Worm (Caenorhabditis elegans) whole organism, L4 larva: ENCODE measurements around the gene col-83.

Experiments
- D1046.2 ChIP-seq: fragments of 200-800 bp; sonication (Bioruptor generic); IDR thresholded peaks from 2 replicates; pipeline ENCODE4 v1.3.6; 2022; ENCODE audit warnings: missing genetic modification characterization, missing compliant biosample characterization
- ama-1 ChIP-seq: fragments of 150-350 bp; optimal IDR thresholded peaks from 2 replicates; lab custom pipeline; 2014; ENCODE audit warnings: inconsistent platforms, mixed read lengths
- ceh-82 ChIP-seq: sonication (generic microtip); optimal IDR thresholded peaks from 2 replicates; lab custom pipeline; 2017; ENCODE audit warnings: missing biosample characterization, missing genetic modification characterization
- hmg-1.1 ChIP-seq: fragments of 200-800 bp; sonication (Bioruptor generic); IDR thresholded peaks from 2 replicates; pipeline ENCODE4 v1.3.6; 2022; ENCODE audit warnings: missing genetic modification reagents, missing genetic modification characterization, missing compliant biosample characterization
- jun-1 ChIP-seq: fragments of 150-350 bp; optimal IDR thresholded peaks from 2 replicates; lab custom pipeline; 2014; ENCODE audit warnings: missing biosample characterization, missing genetic modification reagents, missing genetic modification characterization
- lin-13 ChIP-seq: fragments of 150-350 bp; optimal IDR thresholded peaks from 2 replicates; lab custom pipeline; 2014; ENCODE audit warnings: missing biosample characterization, missing genetic modification reagents, missing genetic modification characterization
- lsy-2 ChIP-seq, 2 experiments: fragments of 150-350 bp in 1 of 2; sonication (generic microtip) in 1 of 2; optimal IDR thresholded peaks; 2 replicates each; lab custom pipeline; 2014 to 2017; ENCODE audit warnings: missing biosample characterization in 2 of 2, missing genetic modification characterization in 2 of 2
- mxl-3 ChIP-seq: fragments of 200-800 bp; sonication (Bioruptor generic); optimal IDR thresholded peaks from 2 replicates; lab custom pipeline; 2018; ENCODE audit warnings: mild to moderate bottlenecking, missing genetic modification characterization, missing compliant biosample characterization
- nhr-28 ChIP-seq: fragments of 150-350 bp; optimal IDR thresholded peaks from 2 replicates; lab custom pipeline; 2014; ENCODE audit warnings: missing biosample characterization, missing genetic modification characterization
- pqm-1 ChIP-seq: sonication (generic microtip); optimal IDR thresholded peaks from 2 replicates; lab custom pipeline; 2017; ENCODE audit warnings: missing biosample characterization, missing genetic modification characterization
- saeg-2 ChIP-seq: fragments of 200-800 bp; sonication (Bioruptor generic); IDR thresholded peaks from 2 replicates; pipeline ENCODE4 v1.3.6; 2022; ENCODE audit warnings: missing genetic modification reagents, missing genetic modification characterization, missing compliant biosample characterization
- snpc-4 ChIP-seq: fragments of 150-350 bp; optimal IDR thresholded peaks from 2 replicates; lab custom pipeline; 2014; ENCODE audit warnings: missing biosample characterization, missing genetic modification characterization

- TF ChIP-seq snpc-4 (tag; lab: Kevin White, UChicago) (no peak), ceh-82 (tag; lab: Kevin White, UChicago) (no peak), nhr-28 (tag; lab: Kevin White, UChicago) (no peak), ama-1 (lab: Kevin White, UChicago) (no peak), hmg-1.1 (GFP tag; lab: Robert Waterston, UW) (no peak), jun-1 (tag; lab: Kevin White, UChicago) (no peak), pqm-1 (tag; lab: Kevin White, UChicago) (no peak), D1046.2 (GFP tag; lab: Robert Waterston, UW) (no peak), mxl-3 (GFP tag; lab: Kevin White, UChicago) (no peak), lin-13 (GFP tag; lab: Kevin White, UChicago) (no peak), lsy-2 (tag; optimal IDR thresholded peaks at IDR 0.05; lab: Kevin White, UChicago) (no peak), saeg-2 (GFP tag; lab: Robert Waterston, UW) (no peak)
Observed at ce11 chrII:11041027-11041426, 4.7 kb downstream of the col-83 start, which contains the start of gene cey-1.
